Fruit fly (Drosophila melanogaster) whole organism: Measurements from ENCODE around the gene 5-HT2B.

ENCODE experiments used
- CG8478 ChIP-seq: fragments of >200 bp; optimal IDR thresholded peaks from 2 replicates; lab custom pipeline; 2018; ENCODE audit warnings: inconsistent platforms
- Dll ChIP-seq: fragments of >200 bp; optimal IDR thresholded peaks from 2 replicates; lab custom pipeline; 2017
- EcR ChIP-seq, 2 experiments: fragments of >200 bp; optimal IDR thresholded peaks; 2 replicates each; lab custom pipeline; 2017; ENCODE audit warnings: missing biosample characterization in 2 of 2, missing genetic modification characterization in 2 of 2, missing genetic modification reagents in 2 of 2
- pan ChIP-seq: fragments of >200 bp; optimal IDR thresholded peaks from 2 replicates; lab custom pipeline; 2017
- psq ChIP-seq: fragments of >200 bp; optimal IDR thresholded peaks from 2 replicates; lab custom pipeline; 2017
- usp ChIP-seq: fragments of >200 bp; optimal IDR thresholded peaks from 2 replicates; lab custom pipeline; 2017; ENCODE audit warnings: missing biosample characterization, missing genetic modification characterization, mixed read lengths

Gene 5-HT2B

DNA sequence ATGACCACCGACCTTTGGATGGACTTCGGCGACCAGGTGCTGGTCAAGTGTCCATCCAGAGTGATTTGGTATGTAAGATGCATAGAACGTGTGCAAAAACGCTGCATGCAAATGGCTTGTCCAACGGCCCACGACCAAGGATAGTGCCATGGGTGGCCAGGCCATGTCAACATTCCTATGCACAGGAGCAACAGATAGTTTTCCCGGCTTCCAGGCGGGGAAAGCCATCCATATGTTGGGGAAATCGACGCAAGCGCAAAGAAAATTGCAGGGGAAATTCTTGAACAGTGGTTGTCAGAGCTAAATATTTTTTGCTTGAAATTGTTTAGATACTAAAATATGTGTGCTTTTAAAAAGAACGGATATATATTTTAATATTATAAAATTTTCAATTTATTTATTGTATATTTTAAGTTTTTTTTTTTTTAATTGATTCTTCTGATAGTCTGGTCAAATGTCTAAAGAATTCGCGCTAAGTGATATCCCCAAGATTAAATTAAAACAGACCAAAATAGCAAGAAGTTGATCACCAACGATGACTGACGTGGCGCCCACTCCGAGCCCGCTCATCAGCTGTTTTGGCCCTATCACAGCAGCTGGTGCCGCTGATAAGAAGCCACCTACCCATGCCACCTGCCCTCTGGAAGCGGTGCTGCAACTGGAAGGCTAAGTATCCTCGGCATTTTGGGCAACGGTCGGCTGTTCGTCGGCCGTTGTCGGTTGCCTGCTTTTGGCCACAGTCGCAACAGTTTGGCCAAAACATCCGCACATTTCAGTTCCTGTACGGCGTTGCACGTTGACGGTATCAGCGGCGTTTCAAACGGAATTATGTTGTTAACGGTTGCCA is at the start of gene 5-HT2B:
Gene 5-HT2B (plus strand): TSS at position 797 of the 847 bp plus-strand sequence.
- TF ChIP-seq Dll (no peak), CG8478 (lab: Kevin White, UChicago) (no peak), psq (no peak), usp (GFP tag; lab: Kevin White, UChicago) (no peak), EcR (GFP tag; optimal IDR thresholded peaks at IDR 0.05; lab: Kevin White, UChicago) (no peak), pan (no peak)

DNA sequence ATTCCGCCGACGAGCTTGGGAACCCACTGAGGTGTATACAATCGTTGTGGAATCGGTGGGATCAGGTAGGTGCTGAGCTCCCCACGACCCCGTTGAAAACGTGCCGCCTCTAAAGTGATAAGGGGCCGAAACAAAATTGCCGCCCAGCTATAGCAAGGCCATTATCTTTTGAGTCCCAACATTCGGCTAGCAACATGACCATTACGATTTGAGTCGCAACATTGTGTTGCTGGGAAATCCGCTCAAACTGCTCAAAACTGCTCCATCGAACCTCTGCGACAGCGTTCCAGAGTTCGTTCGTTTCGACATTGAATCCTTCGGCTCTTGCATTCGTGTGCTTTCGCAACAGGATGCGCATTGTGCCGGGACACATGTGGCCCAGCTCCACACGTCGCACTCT is 49.1 kb upstream of the 5-HT2B start, which contains the start of gene CG11741:
Gene CG11741 (minus strand): TSS at position 16 of the 400 bp plus-strand sequence.
- TF ChIP-seq pan = no peak
- no peak for TF ChIP-seq EcR (GFP tag; optimal IDR thresholded peaks at IDR 0.05; lab: Kevin White, UChicago)
- TF ChIP-seq usp (GFP tag; lab: Kevin White, UChicago) = no peak
- no peak for TF ChIP-seq CG8478 (lab: Kevin White, UChicago)
- no peak for TF ChIP-seq Dll
- no peak for TF ChIP-seq psq

DNA sequence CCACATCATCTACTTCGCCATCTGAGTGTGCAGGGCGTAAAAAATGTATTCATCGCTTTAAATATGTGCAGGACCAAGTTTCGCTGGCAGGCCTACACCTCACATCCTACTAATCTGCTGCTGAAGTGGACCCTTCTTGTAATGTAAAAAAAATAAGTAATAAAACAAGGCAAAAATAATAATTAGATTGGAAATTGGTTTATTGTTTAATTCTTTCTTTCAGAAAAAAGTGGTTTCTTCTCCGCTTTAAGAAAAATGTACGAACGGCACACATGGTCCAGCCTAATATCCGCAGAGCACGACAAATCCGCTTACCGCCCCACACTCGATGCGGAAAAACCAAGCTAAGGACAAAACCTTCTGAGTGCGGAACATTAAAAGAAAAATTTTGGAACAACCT is 32.1 kb upstream of the 5-HT2B start:
- TF ChIP-seq CG8478 (lab: Kevin White, UChicago) (no peak), Dll (no peak), EcR (GFP tag; optimal IDR thresholded peaks at IDR 0.05; lab: Kevin White, UChicago) (no peak), pan (no peak), usp (GFP tag; lab: Kevin White, UChicago) (no peak), psq (no peak)

DNA sequence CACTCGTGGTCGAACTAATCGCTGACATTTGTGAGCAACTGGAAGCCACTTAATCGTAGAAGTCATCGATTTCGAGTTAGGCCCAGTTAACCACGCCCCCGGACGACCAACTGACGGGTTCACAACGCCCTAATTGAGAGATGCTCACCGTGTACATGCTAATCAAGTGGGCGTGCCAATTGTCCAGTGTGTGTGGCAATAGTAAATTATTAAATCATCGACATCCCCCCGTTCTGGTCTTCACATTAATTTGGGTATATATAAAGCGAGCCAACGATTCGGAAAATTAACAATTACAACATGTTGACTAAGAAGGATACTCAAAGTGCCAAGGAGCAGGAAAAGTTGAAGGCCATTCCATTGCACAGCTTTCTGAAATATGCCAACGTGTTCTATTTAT is 25.7 kb upstream of the 5-HT2B start, which contains the start of gene Or85d:
Gene Or85d (plus strand): TSS at position 301 of the 400 bp plus-strand sequence.
- no peak for TF ChIP-seq CG8478 (lab: Kevin White, UChicago)
- TF ChIP-seq usp (GFP tag; lab: Kevin White, UChicago) = no peak

DNA sequence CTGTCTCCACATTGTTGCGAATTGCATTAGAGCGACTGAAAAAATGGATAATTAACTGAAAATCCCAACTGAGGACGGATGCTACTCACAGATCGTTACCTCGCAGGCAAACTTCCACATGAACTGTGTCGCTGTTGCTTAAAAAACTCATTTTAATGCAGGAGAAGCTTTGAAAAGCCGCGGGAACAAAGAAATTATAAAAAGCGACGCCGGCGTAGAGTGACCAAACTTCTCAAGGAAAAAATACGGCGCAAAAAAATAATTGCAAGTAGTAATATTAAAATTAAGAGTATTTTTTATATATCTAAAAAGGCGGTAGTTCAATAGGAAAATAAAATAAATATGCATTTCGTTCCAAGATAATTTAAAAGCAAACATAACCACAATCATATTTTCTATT is 16.5 kb upstream of the 5-HT2B start, which contains the start of gene pch2:
Gene pch2 (minus strand): TSS at position 243 of the 400 bp plus-strand sequence.
- TF ChIP-seq CG8478 (lab: Kevin White, UChicago) = no peak
- no peak for TF ChIP-seq EcR (GFP tag; optimal IDR thresholded peaks at IDR 0.05; lab: Kevin White, UChicago)
- TF ChIP-seq usp (GFP tag; lab: Kevin White, UChicago) = no peak
- no peak for TF ChIP-seq Dll
- TF ChIP-seq psq = no peak
- TF ChIP-seq pan = no peak

DNA sequence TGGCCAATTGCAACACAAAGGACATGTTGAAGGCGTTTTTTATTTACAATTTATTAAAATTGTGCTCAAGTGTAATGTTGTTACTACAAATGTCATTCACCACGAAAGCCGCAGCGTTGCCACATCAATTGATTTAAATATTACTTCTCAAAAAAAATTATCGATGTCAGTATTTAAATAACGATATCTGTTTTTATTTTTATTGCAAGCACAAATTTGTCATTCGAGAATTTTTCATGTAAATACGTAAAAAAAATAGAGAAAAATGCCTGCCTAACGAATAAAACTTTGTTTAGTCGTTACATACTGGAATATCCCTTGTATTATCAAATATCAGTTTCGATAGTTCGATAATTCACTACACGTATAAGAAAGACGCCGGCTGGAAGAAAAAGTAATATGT is 15.5 kb upstream of the 5-HT2B start, which contains the start of the genes mRpS18A and CG31460:
Gene mRpS18A (minus strand): TSS at position 110 of the 403 bp plus-strand sequence.
Gene CG31460 (plus strand): TSS at position 190 of the 403 bp plus-strand sequence.
- TF ChIP-seq Dll = no peak

DNA sequence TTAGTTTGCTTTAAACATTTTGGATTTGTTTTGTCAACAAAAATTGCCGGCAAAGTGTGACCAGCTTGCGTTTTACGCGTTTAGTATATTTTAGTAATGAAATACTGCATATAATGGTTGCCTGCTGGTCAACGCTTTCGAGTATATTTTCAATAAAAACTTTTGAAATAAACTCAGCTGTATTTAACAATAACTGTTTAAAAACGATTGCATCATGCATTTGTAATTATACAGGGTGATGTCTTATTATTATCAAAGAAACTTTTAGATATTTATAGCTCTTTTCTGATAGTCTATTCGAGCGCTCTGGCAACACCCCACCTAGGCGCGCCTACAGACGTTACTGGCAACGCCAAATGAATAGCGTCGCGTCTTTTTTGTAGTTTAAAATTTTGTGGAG is 14.2 kb upstream of the 5-HT2B start, which contains the start of gene Cenp-C:
Gene Cenp-C (plus strand): TSS at position 332 of the 400 bp plus-strand sequence.
- TF ChIP-seq usp (GFP tag; lab: Kevin White, UChicago) (no peak), EcR (GFP tag; optimal IDR thresholded peaks at IDR 0.05; lab: Kevin White, UChicago) (no peak), pan (no peak), psq (no peak), Dll (no peak), CG8478 (lab: Kevin White, UChicago) (no peak)

DNA sequence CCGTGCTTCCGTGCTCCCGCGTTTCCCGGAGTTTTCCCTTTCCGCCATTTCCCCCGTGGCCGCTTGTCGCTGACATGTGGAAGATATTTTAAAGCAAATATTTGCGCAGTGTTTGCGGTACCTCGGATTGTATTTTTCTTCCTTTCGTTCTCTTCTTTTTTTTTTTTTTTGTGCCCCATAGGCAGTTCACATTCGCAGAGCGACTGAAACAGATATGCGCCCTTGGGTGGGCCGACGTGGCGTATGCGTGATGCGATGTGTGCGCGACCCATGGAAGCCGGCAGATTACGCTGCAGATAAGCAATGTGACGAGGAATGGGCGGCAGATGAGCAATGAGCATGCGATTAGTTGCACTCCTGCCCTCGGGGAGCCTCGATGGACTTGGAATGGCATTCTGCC is 9.9 kb downstream of the 5-HT2B start:
- no peak for TF ChIP-seq CG8478 (lab: Kevin White, UChicago)
- TF ChIP-seq Dll = no peak
- no peak for TF ChIP-seq EcR (GFP tag; optimal IDR thresholded peaks at IDR 0.05; lab: Kevin White, UChicago)
- TF ChIP-seq usp (GFP tag; lab: Kevin White, UChicago) = no peak
- TF ChIP-seq pan = no peak
- TF ChIP-seq psq = no peak

DNA sequence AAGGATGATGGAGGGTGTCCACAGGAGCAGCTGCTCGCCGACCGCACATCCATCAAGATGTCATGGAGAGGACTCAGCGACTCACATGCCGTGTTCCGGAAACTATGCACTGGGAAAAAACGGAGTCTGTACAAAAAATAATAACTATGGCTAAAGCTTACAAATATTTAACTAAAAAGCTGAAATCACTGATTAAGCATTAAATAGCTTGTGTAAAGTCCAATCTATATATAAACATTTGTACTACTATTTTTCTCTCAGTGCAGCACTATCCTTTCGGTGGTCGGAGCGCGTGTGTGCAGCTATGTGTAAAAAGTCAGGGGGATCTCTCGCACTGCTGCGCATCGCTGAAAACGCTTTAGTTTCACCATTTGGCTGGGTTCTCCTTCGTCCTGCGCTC is 18.2 kb downstream of the 5-HT2B start:
- TF ChIP-seq psq = no peak
- TF ChIP-seq Dll = no peak
- no peak for TF ChIP-seq pan
- TF ChIP-seq CG8478 (lab: Kevin White, UChicago) = no peak
- no peak for TF ChIP-seq EcR (GFP tag; optimal IDR thresholded peaks at IDR 0.05; lab: Kevin White, UChicago)
- no peak for TF ChIP-seq usp (GFP tag; lab: Kevin White, UChicago)

DNA sequence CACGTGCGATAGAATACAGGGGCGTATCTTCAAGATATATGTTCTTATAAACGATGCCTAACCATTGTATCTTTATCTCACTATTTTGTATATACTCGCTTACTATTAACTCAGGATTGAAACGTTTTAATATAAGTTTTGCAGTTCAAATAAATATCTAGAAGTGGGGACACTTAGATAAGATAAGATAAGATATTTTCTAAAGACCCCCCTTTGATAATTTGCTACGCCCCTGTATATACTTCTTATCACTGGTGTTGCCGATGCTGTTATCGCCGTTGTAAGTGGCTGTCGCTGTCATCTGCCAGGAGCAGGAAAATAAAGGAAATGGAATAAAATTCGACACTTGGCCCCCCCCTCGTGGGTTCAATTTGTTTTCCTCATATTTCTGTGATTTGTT is 38.1 kb downstream of the 5-HT2B start:
- no peak for TF ChIP-seq pan
- no peak for TF ChIP-seq EcR (GFP tag; optimal IDR thresholded peaks at IDR 0.05; lab: Kevin White, UChicago)
- no peak for TF ChIP-seq psq
- TF ChIP-seq CG8478 (lab: Kevin White, UChicago) = no peak
- TF ChIP-seq Dll = no peak

DNA sequence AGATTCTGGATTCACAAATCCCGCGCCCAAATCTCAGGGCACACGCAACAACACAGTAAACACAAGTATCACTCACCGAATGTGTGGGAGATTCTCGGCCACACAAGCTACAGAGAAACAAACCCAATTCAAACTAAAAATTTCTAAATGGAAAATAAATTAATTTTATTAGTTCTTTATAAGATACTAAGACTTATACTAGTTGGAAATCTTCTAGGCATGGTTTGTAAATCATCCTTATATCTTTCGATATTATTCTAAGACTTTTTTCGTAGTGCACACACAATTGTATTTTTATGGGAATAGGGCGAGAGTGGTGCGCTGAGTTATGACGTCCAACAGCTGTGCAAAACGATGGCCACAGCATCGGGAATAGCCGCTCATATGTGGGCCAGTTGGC is 41.1 kb downstream of the 5-HT2B start:
- no peak for TF ChIP-seq pan
- TF ChIP-seq usp (GFP tag; lab: Kevin White, UChicago) = no peak
- TF ChIP-seq Dll = no peak
- TF ChIP-seq EcR (GFP tag; optimal IDR thresholded peaks at IDR 0.05; lab: Kevin White, UChicago) = no peak
- TF ChIP-seq psq = no peak
- TF ChIP-seq CG8478 (lab: Kevin White, UChicago) = no peak

DNA sequence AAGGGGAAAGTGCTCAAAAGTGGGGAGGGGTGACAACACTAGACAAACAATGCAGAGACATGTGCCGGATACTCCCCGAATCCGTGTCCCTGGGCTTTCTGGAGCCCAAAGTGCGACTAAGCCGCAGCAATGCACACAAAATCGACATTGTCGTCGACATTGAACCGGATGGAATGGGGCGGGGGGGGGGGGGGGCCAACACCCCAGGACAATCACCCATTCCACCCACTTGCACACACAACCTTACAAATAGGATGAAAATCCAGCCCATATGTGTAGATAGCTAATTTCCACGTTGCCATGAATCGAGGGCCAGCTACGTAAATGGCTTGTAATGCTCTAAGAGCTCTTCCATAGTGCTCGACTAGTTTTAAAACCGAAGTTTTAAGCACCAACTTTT is 42.7 kb downstream of the 5-HT2B start:
- TF ChIP-seq EcR (GFP tag; optimal IDR thresholded peaks at IDR 0.05; lab: Kevin White, UChicago) (no peak), psq (no peak), Dll (no peak), CG8478 (lab: Kevin White, UChicago) (no peak), usp (GFP tag; lab: Kevin White, UChicago) (no peak), pan (no peak)

DNA sequence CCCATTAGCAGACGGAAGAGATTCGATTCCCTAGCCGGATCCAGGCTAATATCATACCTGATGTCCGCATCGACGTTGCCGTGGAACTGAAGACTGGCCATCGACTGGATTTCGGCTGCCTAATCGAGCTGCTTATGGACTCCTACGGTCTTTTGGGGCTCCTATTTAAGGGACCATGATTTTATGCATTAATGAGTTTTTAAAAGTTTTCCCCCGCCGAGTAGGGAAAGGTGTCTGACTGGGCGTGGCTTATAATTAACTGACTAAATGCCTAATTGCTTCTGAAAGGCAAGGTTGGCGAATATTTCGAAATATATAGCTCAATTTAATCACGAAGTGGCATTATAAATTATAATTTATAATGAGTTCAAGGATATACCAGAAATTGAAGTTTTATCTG is 57.8 kb downstream of the 5-HT2B start, which contains the start of gene Or85e:
Gene Or85e (minus strand): TSS at position 101 of the 400 bp plus-strand sequence.
- TF ChIP-seq CG8478 (lab: Kevin White, UChicago) (no peak), psq (no peak), pan (no peak), EcR (GFP tag; optimal IDR thresholded peaks at IDR 0.05; lab: Kevin White, UChicago) (no peak), Dll (no peak), usp (GFP tag; lab: Kevin White, UChicago) (no peak)
